Fruit fly (Drosophila melanogaster) S2 (cell line): ENCODE data around the gene HP1D3csd.

Experiments used
- CG8478 ChIP-seq: fragments of >200 bp; optimal IDR thresholded peaks from 2 replicates; lab custom pipeline; 2018
- CTCF ChIP-seq, 2 experiments: fragments of >200 bp; optimal IDR thresholded peaks; 2 replicates each; lab custom pipeline; 2018

- TF ChIP-seq CTCF (optimal IDR thresholded peaks at IDR 0.05; lab: Kevin White, UChicago) (no peak), CG8478 (no peak)
Observed at dm6 chrX:19224580-19225303, 34.7 kb downstream of the HP1D3csd start.
